Worm (Caenorhabditis elegans) whole organism, L1 larva: ENCODE measurements around the gene ccch-5.
"Not testable (repeated sequence)": the region's sequence is repeated elsewhere in the genome, so short reads cannot be mapped to it uniquely, and the experiment has no call there.

ENCODE experiments used
- C04F5.9 ChIP-seq: sonication (generic microtip); optimal IDR thresholded peaks from 2 replicates; lab custom pipeline; 2016; ENCODE audit warnings: missing genetic modification characterization, missing compliant biosample characterization
- Y116A8C.19 ChIP-seq: sonication (generic microtip); optimal IDR thresholded peaks from 2 replicates; lab custom pipeline; 2016; ENCODE audit warnings: missing compliant biosample characterization, missing genetic modification characterization, borderline replicate concordance
- ceh-8 ChIP-seq: fragments of 200-800 bp; sonication (Bioruptor generic); optimal IDR thresholded peaks from 2 replicates; lab custom pipeline; 2018; ENCODE audit warnings: mild to moderate bottlenecking, missing genetic modification characterization, moderate library complexity, missing compliant biosample characterization
- ceh-82 ChIP-seq, 3 experiments: fragments of 150-350 bp in 1 of 3; sonication (generic microtip) in 2 of 3; optimal IDR thresholded peaks; 2 replicates each; lab custom pipeline; 2014 to 2017; ENCODE audit warnings: missing biosample characterization in 3 of 3, missing genetic modification characterization in 3 of 3
- ces-1 ChIP-seq: fragments of 150-350 bp; optimal IDR thresholded peaks from 2 replicates; lab custom pipeline; 2014; ENCODE audit warnings: missing biosample characterization, missing genetic modification reagents, missing genetic modification characterization
- dpl-1 ChIP-seq, 3 experiments: fragments of 150-350 bp in 2 of 3; sonication (generic microtip) in 1 of 3; optimal IDR thresholded peaks; 2 replicates each; lab custom pipeline; 2014 to 2017; ENCODE audit warnings: missing biosample characterization in 3 of 3, missing genetic modification characterization in 3 of 3, missing genetic modification reagents in 3 of 3
- efl-1 ChIP-seq, 4 experiments: fragments of 150-350 bp; optimal IDR thresholded peaks in 3 of 4; peaks in 1 of 4; 1 replicate in 1 of 4; 2 replicates in 3 of 4; lab custom pipeline; 2014; ENCODE audit warnings: missing biosample characterization in 2 of 4, missing genetic modification characterization in 2 of 4, missing genetic modification reagents in 2 of 4
- egl-13 ChIP-seq: sonication (generic microtip); optimal IDR thresholded peaks from 2 replicates; lab custom pipeline; 2016; ENCODE audit warnings: missing genotype, missing genetic modification reagents, missing genetic modification characterization, missing compliant biosample characterization
- egl-27 ChIP-seq, 2 experiments: fragments of 150-350 bp in 1 of 2; sonication (generic microtip); optimal IDR thresholded peaks; 3 replicates each; lab custom pipeline; 2017 to 2018; ENCODE audit warnings: missing biosample characterization in 2 of 2, missing genetic modification characterization in 2 of 2, missing genetic modification reagents in 2 of 2
- elt-2 ChIP-seq: sonication (generic microtip); optimal IDR thresholded peaks from 2 replicates; lab custom pipeline; 2016; ENCODE audit warnings: missing genetic modification characterization, mild to moderate bottlenecking, inconsistent platforms, missing compliant biosample characterization, missing genetic modification reagents
- elt-3 ChIP-seq, 6 experiments: fragments of 150-350 bp in 1 of 6; sonication (generic microtip); optimal IDR thresholded peaks; 2 replicates each; lab custom pipeline; 2017 to 2018; ENCODE audit warnings: missing biosample characterization in 6 of 6, missing genetic modification characterization in 6 of 6, inconsistent platforms in 1 of 6
- ets-5 ChIP-seq: fragments of 200-800 bp; sonication (Bioruptor generic); IDR thresholded peaks from 2 replicates; pipeline ENCODE4 v1.3.6; 2022; ENCODE audit warnings: missing genetic modification characterization, missing compliant biosample characterization
- fos-1 ChIP-seq: fragments of 150-350 bp; optimal IDR thresholded peaks from 2 replicates; lab custom pipeline; 2014; ENCODE audit warnings: missing biosample characterization, missing genetic modification characterization
- grh-1 ChIP-seq: fragments of 200-800 bp; sonication (Bioruptor generic); IDR thresholded peaks from 2 replicates; pipeline ENCODE4 v1.3.6; 2022; ENCODE audit warnings: missing genetic modification reagents, missing genetic modification characterization, missing compliant biosample characterization
- hlh-4 ChIP-seq: sonication (generic microtip); optimal IDR thresholded peaks from 2 replicates; lab custom pipeline; 2016; ENCODE audit warnings: mild to moderate bottlenecking, missing genetic modification characterization, missing compliant biosample characterization
- isw-1 ChIP-seq: fragments of 200-800 bp; sonication (Bioruptor generic); IDR thresholded peaks from 2 replicates; pipeline ENCODE4 v1.3.6; 2022; ENCODE audit warnings: missing genetic modification characterization, missing compliant biosample characterization
- jun-1 ChIP-seq: fragments of 150-350 bp; optimal IDR thresholded peaks from 2 replicates; lab custom pipeline; 2014; ENCODE audit warnings: missing biosample characterization, missing genetic modification reagents, missing genetic modification characterization
- lin-14 ChIP-seq: fragments of 200-800 bp; sonication (Bioruptor generic); optimal IDR thresholded peaks from 2 replicates; lab custom pipeline; 2018; ENCODE audit warnings: mild to moderate bottlenecking, missing genetic modification characterization, moderate library complexity, missing compliant biosample characterization
- lin-15B ChIP-seq: fragments of 150-350 bp; sonication (generic microtip); optimal IDR thresholded peaks from 3 replicates; lab custom pipeline; 2014; ENCODE audit warnings: missing biosample characterization, missing genetic modification characterization
- lin-35 ChIP-seq, 2 experiments: fragments of 150-350 bp; optimal IDR thresholded peaks; 2 replicates each; lab custom pipeline; 2014; ENCODE audit warnings: missing biosample characterization in 2 of 2, missing genetic modification characterization in 2 of 2, missing genetic modification reagents in 2 of 2
- lsy-2 ChIP-seq, 2 experiments: fragments of 150-350 bp; optimal IDR thresholded peaks; 2 replicates each; lab custom pipeline; 2014; ENCODE audit warnings: missing biosample characterization in 2 of 2, missing genetic modification characterization in 2 of 2
- mab-9 ChIP-seq: fragments of 200-800 bp; sonication (Bioruptor generic); IDR thresholded peaks from 2 replicates; pipeline ENCODE4 v1.3.6; 2022; ENCODE audit warnings: missing genetic modification reagents, missing genetic modification characterization, missing compliant biosample characterization
- mef-2 ChIP-seq: fragments of 150-350 bp; optimal IDR thresholded peaks from 2 replicates; lab custom pipeline; 2014; ENCODE audit warnings: missing biosample characterization, missing genetic modification characterization
- mep-1 ChIP-seq: fragments of 150-350 bp; optimal IDR thresholded peaks from 2 replicates; lab custom pipeline; 2014; ENCODE audit warnings: missing biosample characterization, missing genetic modification characterization
- nhr-19 ChIP-seq: fragments of 200-800 bp; sonication (Bioruptor generic); conservative IDR thresholded peaks from 2 replicates; pipeline ENCODE4 v1.3.6; 2022; ENCODE audit warnings: missing genetic modification characterization, missing compliant biosample characterization
- nhr-20 ChIP-seq: sonication (generic microtip); optimal IDR thresholded peaks from 2 replicates; lab custom pipeline; 2016; ENCODE audit warnings: mild to moderate bottlenecking, missing genetic modification characterization, missing compliant biosample characterization
- nhr-47 ChIP-seq: sonication (generic microtip); optimal IDR thresholded peaks from 2 replicates; lab custom pipeline; 2016; ENCODE audit warnings: mild to moderate bottlenecking, missing genetic modification characterization, moderate library complexity, missing compliant biosample characterization
- nhr-76 ChIP-seq: sonication (generic microtip); optimal IDR thresholded peaks from 2 replicates; lab custom pipeline; 2017; ENCODE audit warnings: missing biosample characterization, missing genetic modification characterization
- nhr-84 ChIP-seq: sonication (generic microtip); optimal IDR thresholded peaks from 2 replicates; lab custom pipeline; 2017; ENCODE audit warnings: missing biosample characterization, missing genetic modification characterization
- nhr-90 ChIP-seq: sonication (generic microtip); optimal IDR thresholded peaks from 2 replicates; lab custom pipeline; 2016; ENCODE audit warnings: mild to moderate bottlenecking, missing genetic modification characterization, missing compliant biosample characterization; ENCODE audit not compliant: poor library complexity
- rnt-1 ChIP-seq: sonication (generic microtip); optimal IDR thresholded peaks from 2 replicates; lab custom pipeline; 2016; ENCODE audit warnings: mild to moderate bottlenecking, missing genetic modification characterization, moderate library complexity, missing compliant biosample characterization
- snpc-4 ChIP-seq: fragments of 150-350 bp; optimal IDR thresholded peaks from 2 replicates; lab custom pipeline; 2014; ENCODE audit warnings: missing biosample characterization, missing genetic modification characterization
- sptf-1 ChIP-seq: fragments of 150-350 bp; optimal IDR thresholded peaks from 2 replicates; lab custom pipeline; 2014; ENCODE audit warnings: missing biosample characterization, missing genetic modification characterization
- tlp-1 ChIP-seq: fragments of 150-350 bp; optimal IDR thresholded peaks from 2 replicates; lab custom pipeline; 2014; ENCODE audit warnings: missing biosample characterization, missing genetic modification characterization
- unc-130 ChIP-seq: fragments of 150-350 bp; optimal IDR thresholded peaks from 2 replicates; lab custom pipeline; 2017; ENCODE audit warnings: missing biosample characterization, missing genetic modification characterization, inconsistent platforms
- unc-62 ChIP-seq: fragments of 150-350 bp; optimal IDR thresholded peaks from 2 replicates; lab custom pipeline; 2014; ENCODE audit warnings: missing biosample characterization, missing genetic modification reagents, missing genetic modification characterization
- unc-86 ChIP-seq: sonication (generic microtip); optimal IDR thresholded peaks from 2 replicates; lab custom pipeline; 2016; ENCODE audit warnings: missing genetic modification characterization, missing compliant biosample characterization
- unc-98 ChIP-seq: fragments of 200-800 bp; sonication (Bioruptor generic); IDR thresholded peaks from 2 replicates; pipeline ENCODE4 v1.3.6; 2022; ENCODE audit warnings: missing genetic modification characterization, missing compliant biosample characterization
- xbp-1 ChIP-seq: sonication (generic microtip); optimal IDR thresholded peaks from 2 replicates; lab custom pipeline; 2016; ENCODE audit warnings: missing genetic modification characterization, missing compliant biosample characterization
- zip-4 ChIP-seq: fragments of 200-800 bp; sonication (Bioruptor generic); optimal IDR thresholded peaks from 2 replicates; lab custom pipeline; 2018; ENCODE audit warnings: mild to moderate bottlenecking, missing genetic modification characterization, moderate library complexity, missing compliant biosample characterization
- ztf-11 ChIP-seq, 2 experiments: sonication (generic microtip); optimal IDR thresholded peaks; 2 replicates each; lab custom pipeline; 2016 to 2017; ENCODE audit warnings: missing genetic modification characterization in 2 of 2, missing biosample characterization in 1 of 2, missing compliant biosample characterization in 1 of 2
- ztf-4 ChIP-seq: fragments of 150-350 bp; optimal IDR thresholded peaks from 2 replicates; lab custom pipeline; 2014; ENCODE audit warnings: missing biosample characterization, missing genetic modification characterization

ccch-5 gene

ce11 chrIV:14938596-14938995 is 19.2 kb downstream of the ccch-5 start, which contains the start of gene Y57G11C.30:
Gene Y57G11C.30, plus strand, starts transcription at chrIV:14938896.
- TF ChIP-seq nhr-19 (GFP tag; lab: Robert Waterston, UW); jun-1 (tag; lab: Kevin White, UChicago); tlp-1: not testable (repeated sequence)

- no peak for TF ChIP-seq egl-13 (tag; lab: Kevin White, UChicago)
- no peak for TF ChIP-seq C04F5.9
- TF ChIP-seq grh-1, result no peak
- TF ChIP-seq xbp-1, result no peak
- no peak for TF ChIP-seq ets-5 (GFP tag; lab: Robert Waterston, UW)
- no peak for TF ChIP-seq ztf-11 (tag; optimal IDR thresholded peaks at IDR 0.05; lab: Kevin White, UChicago)
- TF ChIP-seq mep-1, result no peak
- TF ChIP-seq mab-9, result no peak
- TF ChIP-seq sptf-1 (tag; lab: Kevin White, UChicago), result no peak
- TF ChIP-seq elt-2 (tag; lab: Kevin White, UChicago), result no peak
- TF ChIP-seq fos-1, result no peak
Observed at ce11 chrIV:14944234-14944633, 24.8 kb downstream of the ccch-5 start, which contains the start of gene Y57G11C.48. Gene Y57G11C.48, minus strand, starts transcription at chrIV:14944334.

- TF ChIP-seq unc-86 (tag; lab: Kevin White, UChicago) (no peak), nhr-47 (tag; lab: Kevin White, UChicago) (no peak), efl-1 (optimal IDR thresholded peaks at IDR 0.05; lab: Kevin White, UChicago) (no peak), efl-1 (GFP tag; optimal IDR thresholded peaks at IDR 0.05 in 1 of 2; lab: Kevin White, UChicago) (peak in 1 of 2 experiments; percentile 47)
Observed at ce11 chrIV:14949048-14949447, 29.6 kb downstream of the ccch-5 start.

ce11 chrIV:14950468-14950867 is 31.1 kb downstream of the ccch-5 start, which contains the start of gene Y41E3.22:
Gene Y41E3.22, plus strand, starts transcription at chrIV:14950710.
- TF ChIP-seq snpc-4 (tag; lab: Kevin White, UChicago), result no peak

- TF ChIP-seq egl-13 (tag; lab: Kevin White, UChicago), result no peak
- TF ChIP-seq grh-1, result no peak
- no peak for TF ChIP-seq nhr-20 (tag; lab: Kevin White, UChicago)
- TF ChIP-seq zip-4, result no peak
- no peak for TF ChIP-seq lin-15B (tag; lab: Kevin White, UChicago)
- no peak for TF ChIP-seq ces-1
- no peak for TF ChIP-seq lin-14 (GFP tag; lab: Kevin White, UChicago)
Observed at ce11 chrIV:14953802-14954201, 34.4 kb downstream of the ccch-5 start.

- TF ChIP-seq Y116A8C.19 (tag; lab: Kevin White, UChicago), result no peak
- TF ChIP-seq isw-1, result no peak
- no peak for TF ChIP-seq nhr-47 (tag; lab: Kevin White, UChicago)
- TF ChIP-seq ztf-4, result no peak
- no peak for TF ChIP-seq mef-2 (tag; lab: Kevin White, UChicago)
- TF ChIP-seq ceh-8 (GFP tag; lab: Kevin White, UChicago), result no peak
- peak in 1 of 2 experiments; percentile 43 for TF ChIP-seq lsy-2 (tag; optimal IDR thresholded peaks at IDR 0.05; lab: Kevin White, UChicago)
- TF ChIP-seq nhr-76 (tag; lab: Kevin White, UChicago), result no peak
- no peak for TF ChIP-seq fos-1
- TF ChIP-seq unc-130, result no peak
- peak in 1 of 2 experiments; percentile 40 for TF ChIP-seq efl-1 (optimal IDR thresholded peaks at IDR 0.05; lab: Kevin White, UChicago)
- TF ChIP-seq efl-1 (GFP tag; optimal IDR thresholded peaks at IDR 0.05 in 1 of 2; lab: Kevin White, UChicago), result peak in 1 of 2 experiments; percentile 5
- TF ChIP-seq lin-35 (GFP tag; optimal IDR thresholded peaks at IDR 0.05; lab: Kevin White, UChicago), result no peak
- TF ChIP-seq ceh-82 (tag; optimal IDR thresholded peaks at IDR 0.05; lab: Kevin White, UChicago), result no peak
- TF ChIP-seq rnt-1, result no peak
- no peak for TF ChIP-seq egl-27 (tag; optimal IDR thresholded peaks at IDR 0.05; lab: Kevin White, UChicago)
- TF ChIP-seq dpl-1 (GFP tag; optimal IDR thresholded peaks at IDR 0.05; lab: Kevin White, UChicago), result peak in 2 of 3 experiments; percentile 17 to 26
- TF ChIP-seq unc-98 (GFP tag; lab: Robert Waterston, UW), result no peak
- no peak for TF ChIP-seq hlh-4 (tag; lab: Kevin White, UChicago)
- no peak for TF ChIP-seq ztf-11 (tag; optimal IDR thresholded peaks at IDR 0.05; lab: Kevin White, UChicago)
- TF ChIP-seq unc-62, result no peak
- TF ChIP-seq nhr-20 (tag; lab: Kevin White, UChicago), result no peak
- no peak for TF ChIP-seq elt-3 (tag; optimal IDR thresholded peaks at IDR 0.05; lab: Kevin White, UChicago)
- TF ChIP-seq elt-2 (tag; lab: Kevin White, UChicago), result no peak
- no peak for TF ChIP-seq nhr-84 (tag; lab: Kevin White, UChicago)
- TF ChIP-seq nhr-90 (tag; lab: Kevin White, UChicago), result no peak
- no peak for TF ChIP-seq snpc-4 (tag; lab: Kevin White, UChicago)
Observed at ce11 chrIV:14954842-14955241, 35.4 kb downstream of the ccch-5 start.
